Fruit fly (Drosophila melanogaster): Measurements from ENCODE around the gene MED18.

Gene MED18

dm6 chrX:1865673-1866072 lies at the start of gene MED18, which contains the start of gene Gcna:
Gene MED18 (plus strand): TSS chrX:1865909.
Gene Gcna (minus strand): TSS chrX:1865835.
- TF ChIP-seq Met (GFP tag; optimal IDR thresholded peaks at IDR 0.05): no peak
- TF ChIP-seq CG9139 (GFP tag; optimal IDR thresholded peaks at IDR 0.05): no peak
- TF ChIP-seq topi (GFP tag; optimal IDR thresholded peaks at IDR 0.05): no peak
- no peak for TF ChIP-seq Sox102F (GFP tag; optimal IDR thresholded peaks at IDR 0.05)
- no peak for TF ChIP-seq fd59A (GFP tag; optimal IDR thresholded peaks at IDR 0.05)
- no peak for TF ChIP-seq Sox14 (GFP tag; optimal IDR thresholded peaks at IDR 0.05)
- TF ChIP-seq CG16779 (tag; optimal IDR thresholded peaks at IDR 0.05): no peak
- no peak for TF ChIP-seq CG3919 (GFP tag; optimal IDR thresholded peaks at IDR 0.05)
- no peak for TF ChIP-seq lz (GFP tag; optimal IDR thresholded peaks at IDR 0.05)
- TF ChIP-seq CG7368 (GFP tag; optimal IDR thresholded peaks at IDR 0.05): no peak
- TF ChIP-seq CG6808 (GFP tag; optimal IDR thresholded peaks at IDR 0.05): no peak
- TF ChIP-seq svp (GFP tag): no peak
- TF ChIP-seq CG6163 (GFP tag; IDR thresholded peaks at IDR 0.05): no peak
- no peak for TF ChIP-seq Blimp-1 (GFP tag; optimal IDR thresholded peaks at IDR 0.05)
- TF ChIP-seq CG6854 (GFP tag; optimal IDR thresholded peaks at IDR 0.05): no peak
- no peak for TF ChIP-seq CG31627 (GFP tag; optimal IDR thresholded peaks at IDR 0.05)

dm6 chrX:1819026-1819425 lies 46.7 kb upstream of the MED18 start:
- no peak for TF ChIP-seq Ets96B (tag; optimal IDR thresholded peaks at IDR 0.05)

dm6 chrX:1820241-1820640 lies 45.5 kb upstream of the MED18 start, which contains the start of gene CG14810:
Gene CG14810 (minus strand): TSS chrX:1820341.
- TF ChIP-seq CG32006 (GFP tag; optimal IDR thresholded peaks at IDR 0.05) (no peak), Eip78C (GFP tag) (no peak), salr (GFP tag; optimal IDR thresholded peaks at IDR 0.05) (no peak), spab (GFP tag; optimal IDR thresholded peaks at IDR 0.05) (no peak), CG7368 (GFP tag; optimal IDR thresholded peaks at IDR 0.05) (no peak), Gug (GFP tag; IDR thresholded peaks at IDR 0.05) (no peak), Lpt (GFP tag; optimal IDR thresholded peaks at IDR 0.05) (no peak)

dm6 chrX:1821039-1821438 lies 44.7 kb upstream of the MED18 start:
- no peak for TF ChIP-seq CG11294 (GFP tag; IDR thresholded peaks at IDR 0.05)
- TF ChIP-seq Lpt (GFP tag; optimal IDR thresholded peaks at IDR 0.05): no peak
- no peak for TF ChIP-seq Ets96B (tag; optimal IDR thresholded peaks at IDR 0.05)
- TF ChIP-seq ss (GFP tag; optimal IDR thresholded peaks at IDR 0.05): no peak

- TF ChIP-seq CG3919 (GFP tag; optimal IDR thresholded peaks at IDR 0.05) (no peak), Lpt (GFP tag; optimal IDR thresholded peaks at IDR 0.05) (no peak), CG6163 (GFP tag; IDR thresholded peaks at IDR 0.05) (no peak), Ets21C (GFP tag; optimal IDR thresholded peaks at IDR 0.05) (no peak), Ets96B (tag; optimal IDR thresholded peaks at IDR 0.05) (no peak), CG8319 (GFP tag; optimal IDR thresholded peaks at IDR 0.05) (no peak), Met (GFP tag; optimal IDR thresholded peaks at IDR 0.05) (no peak), CG34406 (GFP tag; optimal IDR thresholded peaks at IDR 0.05) (no peak)
Measured at dm6 chrX:1822281-1822680, 43.4 kb upstream of the MED18 start, which contains the start of gene CG14811. Gene CG14811 (minus strand): TSS chrX:1822381.

- TF ChIP-seq Eip93F (GFP tag; optimal IDR thresholded peaks at IDR 0.05) (peak; percentile 75), Gug (GFP tag; IDR thresholded peaks at IDR 0.05) (no peak), CG3032 (tag; optimal IDR thresholded peaks at IDR 0.05) (no peak), cyc (GFP tag; optimal IDR thresholded peaks at IDR 0.05) (no peak), CG11294 (GFP tag; IDR thresholded peaks at IDR 0.05) (no peak), Eip75B (GFP tag; optimal IDR thresholded peaks at IDR 0.05) (no peak)
Measured at dm6 chrX:1823883-1824609, 41.7 kb upstream of the MED18 start.

All from whole organism, prepupa.